Worm (Caenorhabditis elegans) whole organism, L2 larva: ENCODE data around the gene Y50D4B.2.

Source experiments
- elt-1 ChIP-seq: fragments of 150-350 bp; optimal IDR thresholded peaks from 2 replicates; lab custom pipeline; 2014; ENCODE audit warnings: missing biosample characterization, missing genetic modification characterization
- fos-1 ChIP-seq: fragments of 150-350 bp; optimal IDR thresholded peaks from 2 replicates; lab custom pipeline; 2014; ENCODE audit warnings: missing biosample characterization, missing genetic modification characterization
- ztf-4 ChIP-seq: fragments of 150-350 bp; optimal IDR thresholded peaks from 2 replicates; lab custom pipeline; 2014; ENCODE audit warnings: missing biosample characterization, missing genetic modification characterization

- TF ChIP-seq fos-1 (tag; lab: Kevin White, UChicago) (no peak), ztf-4 (tag; lab: Kevin White, UChicago) (no peak), elt-1 (no peak)
Measured at ce11 chrV:1112658-1113057, 12.3 kb downstream of the Y50D4B.2 start, which contains the start of gene Y50D4B.1.
